Worm (Caenorhabditis elegans): ENCODE data around the gene H06I04.3.

DNA sequence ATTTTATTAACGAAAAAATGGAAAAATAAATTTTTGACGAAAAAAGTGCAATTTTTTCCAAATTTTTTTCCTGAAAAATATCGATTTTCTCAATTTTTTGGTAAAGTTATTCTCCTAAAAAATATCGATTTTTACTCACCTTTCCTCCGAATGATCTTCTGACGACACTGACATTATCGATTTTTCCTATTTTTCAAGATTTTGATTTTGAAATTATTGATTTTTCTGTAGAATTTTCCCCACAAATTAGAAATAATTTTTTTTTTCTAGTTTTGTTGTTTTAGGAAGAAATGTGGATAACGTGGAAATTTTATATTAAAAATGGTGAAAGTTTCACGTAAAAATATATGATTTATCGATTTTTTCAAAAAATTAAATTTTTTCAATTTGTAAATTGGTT is 41.2 kb downstream of the H06I04.3 start:
- TF ChIP-seq nhr-120 (GFP tag; IDR thresholded peaks at IDR 0.05), result no peak
- TF ChIP-seq lsl-1 (GFP tag; optimal IDR thresholded peaks at IDR 0.05), result no peak
- no peak for TF ChIP-seq attf-5 (GFP tag; optimal IDR thresholded peaks at IDR 0.05)
- TF ChIP-seq snpc-4 (GFP tag; optimal IDR thresholded peaks at IDR 0.05), result no peak
- TF ChIP-seq snpc-4 (tag; optimal IDR thresholded peaks at IDR 0.05), result no peak
- TF ChIP-seq let-607 (tag; optimal IDR thresholded peaks at IDR 0.05), result no peak
- no peak for TF ChIP-seq lin-26 (GFP tag; IDR thresholded peaks at IDR 0.05)
- no peak for TF ChIP-seq lin-35 (GFP tag; optimal IDR thresholded peaks at IDR 0.05)
- TF ChIP-seq let-526 (GFP tag; IDR thresholded peaks at IDR 0.05), result no peak
- no peak for TF ChIP-seq nfya-2 (GFP tag; IDR thresholded peaks at IDR 0.05)
- TF ChIP-seq hmg-1.2 (GFP tag; IDR thresholded peaks at IDR 0.05), result no peak
- no peak for TF ChIP-seq ekl-4 (GFP tag; IDR thresholded peaks at IDR 0.05)
- TF ChIP-seq xnd-1 (tag; optimal IDR thresholded peaks at IDR 0.05), result no peak
